Worm (Caenorhabditis elegans) whole organism, midembryonic: ENCODE data around the gene dpy-1.

ENCODE experiments used
- T22C8.4 ChIP-seq: fragments of 200-800 bp; sonication (Bioruptor generic); IDR thresholded peaks from 2 replicates; pipeline ENCODE4 v1.3.6; 2022; ENCODE audit warnings: missing genetic modification characterization, missing compliant biosample characterization
- cog-1 ChIP-seq: sonication (generic microtip); optimal IDR thresholded peaks from 2 replicates; lab custom pipeline; 2016; ENCODE audit warnings: missing genetic modification characterization, missing compliant biosample characterization
- flt-1 ChIP-seq: fragments of 200-800 bp; sonication (Bioruptor generic); IDR thresholded peaks from 2 replicates; pipeline ENCODE4 v1.3.6; 2022; ENCODE audit warnings: missing genetic modification characterization, missing compliant biosample characterization
- klf-2 ChIP-seq: fragments of 200-800 bp; sonication (Bioruptor generic); conservative IDR thresholded peaks from 2 replicates; pipeline ENCODE4 v1.3.6; 2022; ENCODE audit warnings: missing genetic modification reagents, missing genetic modification characterization, missing compliant biosample characterization
- med-1 ChIP-seq: sonication (generic microtip); optimal IDR thresholded peaks from 2 replicates; lab custom pipeline; 2017; ENCODE audit warnings: missing genetic modification characterization, mild to moderate bottlenecking, missing compliant biosample characterization, antibody characterized with exemption, missing genetic modification reagents; ENCODE audit not compliant: insufficient read depth
- ref-1 ChIP-seq: fragments of 200-800 bp; sonication (Bioruptor generic); conservative IDR thresholded peaks from 2 replicates; pipeline ENCODE4 v1.3.6; 2022; ENCODE audit warnings: missing genetic modification reagents, missing genetic modification characterization, missing compliant biosample characterization
- tab-1 ChIP-seq: fragments of 200-800 bp; sonication (Bioruptor generic); IDR thresholded peaks from 2 replicates; pipeline ENCODE4 v1.3.6; 2022; ENCODE audit warnings: missing genetic modification characterization, missing compliant biosample characterization
- ztf-23 ChIP-seq: fragments of 200-800 bp; sonication (Bioruptor generic); IDR thresholded peaks from 2 replicates; pipeline ENCODE4 v1.3.6; 2022; ENCODE audit warnings: missing genetic modification reagents, missing genetic modification characterization, missing compliant biosample characterization
- ztf-29 ChIP-seq: fragments of 200-800 bp; sonication (Bioruptor generic); IDR thresholded peaks from 2 replicates; pipeline ENCODE4 v1.3.6; 2022; ENCODE audit warnings: missing genetic modification reagents, missing genetic modification characterization, missing compliant biosample characterization

DNA sequence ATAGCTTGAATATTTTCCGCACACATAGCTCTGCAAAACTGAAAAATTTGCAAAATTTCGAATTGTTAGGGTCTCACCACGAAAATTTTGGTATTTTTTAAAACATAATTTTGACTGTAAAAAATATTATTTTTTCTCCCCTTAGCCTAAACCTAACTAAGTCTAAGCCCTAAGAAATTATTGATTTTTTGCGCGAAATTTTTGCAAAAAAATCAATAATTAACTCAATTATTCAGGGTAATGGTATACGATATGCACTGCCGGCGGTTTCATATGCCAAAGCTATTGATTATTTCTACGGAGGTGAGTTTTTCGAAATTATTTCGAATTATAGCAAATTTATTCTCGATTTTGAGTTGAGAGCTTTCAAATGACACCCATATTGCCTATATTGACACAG is 46.6 kb downstream of the dpy-1 start:
- TF ChIP-seq tab-1 (no peak), ztf-23 (GFP tag; lab: Robert Waterston, UW) (no peak), flt-1 (GFP tag; lab: Robert Waterston, UW) (no peak), ztf-29 (GFP tag; lab: Robert Waterston, UW) (no peak), med-1 (GFP tag; lab: Kevin White, UChicago) (no peak), klf-2 (GFP tag; lab: Robert Waterston, UW) (no peak), T22C8.4 (peak; percentile 58), ref-1 (GFP tag; lab: Robert Waterston, UW) (no peak), cog-1 (tag; lab: Kevin White, UChicago) (no peak)
